Worm (Caenorhabditis elegans) whole organism, L3 larva: ENCODE data around the gene nhr-5.
A peak's percentile ranks its signal among the peaks of the same experiment; 100 is the strongest.

ENCODE experiments used
- ceh-82 ChIP-seq: fragments of 150-350 bp; optimal IDR thresholded peaks from 2 replicates; lab custom pipeline; 2014; ENCODE audit warnings: missing biosample characterization, missing genetic modification characterization
- fkh-10 ChIP-seq: sonication (generic microtip); optimal IDR thresholded peaks from 2 replicates; lab custom pipeline; 2017; ENCODE audit warnings: missing biosample characterization, missing genetic modification reagents, missing genetic modification characterization
- jun-1 ChIP-seq: fragments of 150-350 bp; optimal IDR thresholded peaks from 2 replicates; lab custom pipeline; 2014; ENCODE audit warnings: missing biosample characterization, missing genetic modification reagents, missing genetic modification characterization
- nhr-11 ChIP-seq: fragments of 150-350 bp; optimal IDR thresholded peaks from 2 replicates; lab custom pipeline; 2014; ENCODE audit warnings: missing biosample characterization, missing genetic modification characterization
- pqm-1 ChIP-seq: fragments of 150-350 bp; optimal IDR thresholded peaks from 2 replicates; lab custom pipeline; 2017; ENCODE audit warnings: missing biosample characterization, missing genetic modification characterization, inconsistent platforms
- snpc-4 ChIP-seq: fragments of 150-350 bp; optimal IDR thresholded peaks from 2 replicates; lab custom pipeline; 2014; ENCODE audit warnings: missing biosample characterization, missing genetic modification characterization
- tbx-2 ChIP-seq: sonication (generic microtip); optimal IDR thresholded peaks from 2 replicates; lab custom pipeline; 2016; ENCODE audit warnings: mild to moderate bottlenecking, missing genetic modification characterization, missing compliant biosample characterization
- zag-1 ChIP-seq: fragments of 150-350 bp; optimal IDR thresholded peaks from 2 replicates; lab custom pipeline; 2014; ENCODE audit warnings: missing biosample characterization, missing genetic modification characterization

ce11 chrIV:15398643-15399042, 1.4 kb upstream of the nhr-5 start:
- TF ChIP-seq jun-1 (no peak), fkh-10 (no peak), nhr-11 (tag; lab: Kevin White, UChicago) (no peak), ceh-82 (tag; lab: Kevin White, UChicago) (no peak), pqm-1 (tag; lab: Kevin White, UChicago) (no peak), zag-1 (tag; lab: Kevin White, UChicago) (no peak), snpc-4 (tag; lab: Kevin White, UChicago) (no peak), tbx-2 (tag; lab: Kevin White, UChicago) (peak; percentile 27)
